Worm (Caenorhabditis elegans): Measurements from ENCODE around the gene rpl-22.

- TF ChIP-seq ztf-4 (tag; optimal IDR thresholded peaks at IDR 0.05) (no peak), lin-13 (GFP tag; optimal IDR thresholded peaks at IDR 0.05) (no peak), unc-62 (GFP tag; optimal IDR thresholded peaks at IDR 0.05) (no peak), lsy-2 (tag; optimal IDR thresholded peaks at IDR 0.05) (no peak), snpc-4 (tag; optimal IDR thresholded peaks at IDR 0.05) (no peak), elt-3 (tag; optimal IDR thresholded peaks at IDR 0.05) (no peak), nhr-12 (tag; optimal IDR thresholded peaks at IDR 0.05) (no peak), nhr-23 (tag; optimal IDR thresholded peaks at IDR 0.05) (no peak), R02D3.7 (tag; optimal IDR thresholded peaks at IDR 0.05) (no peak)
Observed at ce11 chrII:5086143-5086542, 30.7 kb downstream of the rpl-22 start.

Data from whole organism, L2 larva.